Worm (Caenorhabditis elegans): ENCODE data around the gene picc-1.

Gene picc-1

DNA sequence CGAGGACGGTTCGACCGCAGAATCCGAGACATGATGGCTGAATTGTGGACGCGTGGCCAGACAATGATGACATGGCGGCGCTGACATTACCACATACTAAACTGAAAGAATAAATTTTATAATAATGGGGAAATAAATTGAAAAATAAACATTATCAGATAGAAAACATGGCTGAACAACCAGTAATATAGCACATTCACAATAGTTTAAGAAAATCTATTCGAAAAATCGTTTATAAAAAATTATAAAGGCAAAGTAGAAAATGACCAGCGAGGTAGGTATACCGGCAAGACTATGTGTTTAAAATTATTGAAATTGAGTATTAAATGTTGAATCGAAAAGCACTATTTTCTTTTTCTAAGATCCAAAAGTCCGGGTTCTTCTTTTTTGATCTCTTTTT lies 32.4 kb downstream of the picc-1 start, which contains the start of gene jamp-1:
Gene jamp-1 (minus strand): TSS at position 101 of the 400 bp plus-strand sequence.
- no peak for TF ChIP-seq R02D3.7 (tag; optimal IDR thresholded peaks at IDR 0.05)
- no peak for TF ChIP-seq ztf-4 (tag; optimal IDR thresholded peaks at IDR 0.05)
- no peak for TF ChIP-seq nhr-6 (tag; optimal IDR thresholded peaks at IDR 0.05)
- no peak for TF ChIP-seq ztf-11 (tag; optimal IDR thresholded peaks at IDR 0.05)
- no peak for TF ChIP-seq unc-62 (GFP tag; optimal IDR thresholded peaks at IDR 0.05)
- TF ChIP-seq nhr-77 (tag; optimal IDR thresholded peaks at IDR 0.05) = no peak
- TF ChIP-seq nhr-25 (tag; optimal IDR thresholded peaks at IDR 0.05) = no peak
- TF ChIP-seq aly-2 (tag; optimal IDR thresholded peaks at IDR 0.05) = no peak
- no peak for TF ChIP-seq alr-1 (tag; optimal IDR thresholded peaks at IDR 0.05)
- no peak for TF ChIP-seq ztf-1 (GFP tag; conservative IDR thresholded peaks at IDR 0.05)
- TF ChIP-seq unc-55 (GFP tag; optimal IDR thresholded peaks at IDR 0.05) = no peak
- TF ChIP-seq C34F6.9 (tag; optimal IDR thresholded peaks at IDR 0.05) = no peak
- no peak for TF ChIP-seq zag-1 (tag; optimal IDR thresholded peaks at IDR 0.05)
- no peak for TF ChIP-seq ceh-16 (tag; optimal IDR thresholded peaks at IDR 0.05)

ce11 chrV:6053188-6053687 lies 34.4 kb downstream of the picc-1 start, which contains the start of gene seip-1:
TSS of gene seip-1 (minus strand) at chrV:6053238.
- TF ChIP-seq nhr-23 (tag; optimal IDR thresholded peaks at IDR 0.05) (no peak), gmeb-1 (tag; optimal IDR thresholded peaks at IDR 0.05) (peak; percentile 68), nhr-237 (tag; optimal IDR thresholded peaks at IDR 0.05) (no peak), nhr-25 (tag; optimal IDR thresholded peaks at IDR 0.05) (peak; percentile 73), skn-1 (tag; optimal IDR thresholded peaks at IDR 0.05) (peak; percentile 47), lin-13 (GFP tag; optimal IDR thresholded peaks at IDR 0.05) (peak; percentile 85), crh-2 (tag; optimal IDR thresholded peaks at IDR 0.05) (peak; percentile 89), aly-2 (tag; optimal IDR thresholded peaks at IDR 0.05) (no peak), sem-4 (tag; optimal IDR thresholded peaks at IDR 0.05) (peak; percentile 87), ztf-11 (tag; optimal IDR thresholded peaks at IDR 0.05) (no peak), alr-1 (tag; optimal IDR thresholded peaks at IDR 0.05) (no peak), mab-5 (tag; optimal IDR thresholded peaks at IDR 0.05) (peak; percentile 91), unc-62 (GFP tag; optimal IDR thresholded peaks at IDR 0.05) (no peak), R02D3.7 (tag; optimal IDR thresholded peaks at IDR 0.05) (no peak), elt-3 (tag; optimal IDR thresholded peaks at IDR 0.05) (no peak), Y55F3AM.14 (GFP tag; optimal IDR thresholded peaks at IDR 0.05) (no peak), nhr-6 (tag; optimal IDR thresholded peaks at IDR 0.05) (peak; percentile 59), blmp-1 (tag; optimal IDR thresholded peaks at IDR 0.05; ENCODE audit: insufficient read depth) (peak; percentile 18), ztf-1 (GFP tag; conservative IDR thresholded peaks at IDR 0.05) (no peak), zag-1 (tag; optimal IDR thresholded peaks at IDR 0.05) (peak; percentile 89), egl-27 (tag; optimal IDR thresholded peaks at IDR 0.05) (peak; percentile 22), ztf-4 (tag; optimal IDR thresholded peaks at IDR 0.05) (peak; percentile 73), sma-3 (GFP tag; optimal IDR thresholded peaks at IDR 0.05) (peak; percentile 74), nhr-12 (tag; optimal IDR thresholded peaks at IDR 0.05) (no peak), elt-1 (tag; optimal IDR thresholded peaks at IDR 0.05) (no peak), unc-55 (GFP tag; optimal IDR thresholded peaks at IDR 0.05) (peak; percentile 97), F13H6.1 (tag; optimal IDR thresholded peaks at IDR 0.05) (peak; percentile 81), ama-1 (optimal IDR thresholded peaks at IDR 0.05) (no peak), nhr-77 (tag; optimal IDR thresholded peaks at IDR 0.05) (peak; percentile 10), unc-39 (tag; optimal IDR thresholded peaks at IDR 0.05) (no peak), lin-11 (tag; optimal IDR thresholded peaks at IDR 0.05) (peak; percentile 49), peb-1 (tag; optimal IDR thresholded peaks at IDR 0.05) (no peak), lin-39 (tag; optimal IDR thresholded peaks at IDR 0.05) (no peak), C34F6.9 (tag; optimal IDR thresholded peaks at IDR 0.05) (peak; percentile 97), nhr-11 (tag; optimal IDR thresholded peaks at IDR 0.05) (no peak), mdl-1 (tag; optimal IDR thresholded peaks at IDR 0.05) (peak in 1 of 2 experiments; percentile 31), mbf-1 (tag; optimal IDR thresholded peaks at IDR 0.05) (no peak), lsy-2 (tag; optimal IDR thresholded peaks at IDR 0.05) (peak; percentile 43 to 91), nhr-10 (tag; optimal IDR thresholded peaks at IDR 0.05) (no peak), ZK546.5 (tag; optimal IDR thresholded peaks at IDR 0.05) (no peak), fos-1 (tag; optimal IDR thresholded peaks at IDR 0.05) (peak; percentile 97), sma-9 (GFP tag; optimal IDR thresholded peaks at IDR 0.05) (peak; percentile 90), sma-9 (tag; optimal IDR thresholded peaks at IDR 0.05) (no peak), nhr-21 (tag; optimal IDR thresholded peaks at IDR 0.05) (peak; percentile 22), ceh-82 (tag; optimal IDR thresholded peaks at IDR 0.05) (peak; percentile 17), nhr-129 (tag; optimal IDR thresholded peaks at IDR 0.05) (peak; percentile 89), ceh-16 (tag; optimal IDR thresholded peaks at IDR 0.05) (peak; percentile 32), dmd-4 (tag; optimal IDR thresholded peaks at IDR 0.05) (no peak), snpc-4 (tag; optimal IDR thresholded peaks at IDR 0.05) (peak; percentile 22)

Data from whole organism, L2 larva.